Fruit fly (Drosophila melanogaster) whole organism, wandering third instar larva: ENCODE results near the gene CG7367.

Source experiments
- Abd-B ChIP-seq: fragments of >200 bp; optimal IDR thresholded peaks from 2 replicates; lab custom pipeline; 2017; ENCODE audit warnings: missing biosample characterization, missing genetic modification characterization
- CrebA ChIP-seq: fragments of 200-800 bp; sonication (Bioruptor generic); optimal IDR thresholded peaks from 2 replicates; lab custom pipeline; 2016; ENCODE audit warnings: missing biosample characterization, mild to moderate bottlenecking, missing genetic modification characterization, borderline replicate concordance
- Dfd ChIP-seq: fragments of >200 bp; optimal IDR thresholded peaks from 2 replicates; lab custom pipeline; 2017; ENCODE audit warnings: missing biosample characterization, missing genetic modification characterization
- Dif ChIP-seq: fragments of 200-275, 200-300 bp; sonication (Bioruptor generic); optimal IDR thresholded peaks from 2 replicates; lab custom pipeline; 2018; ENCODE audit warnings: missing biosample characterization, missing genetic modification characterization; ENCODE audit not compliant: partially characterized antibody
- Hr78 ChIP-seq: fragments of >200 bp; optimal IDR thresholded peaks from 2 replicates; lab custom pipeline; 2017; ENCODE audit warnings: missing biosample characterization, missing genetic modification characterization
- Hr83 ChIP-seq: fragments of 200-300 bp; sonication (Bioruptor generic); optimal IDR thresholded peaks from 2 replicates; lab custom pipeline; 2016; ENCODE audit warnings: missing biosample characterization, mild to moderate bottlenecking, missing genetic modification characterization, moderate library complexity; ENCODE audit not compliant: poor library complexity, severe bottlenecking
- Sp1 ChIP-seq: fragments of 200-800 bp; sonication (Bioruptor generic); optimal IDR thresholded peaks from 3 replicates; lab custom pipeline; 2019; ENCODE audit warnings: missing biosample characterization, mild to moderate bottlenecking, missing genetic modification characterization, moderate library complexity
- br ChIP-seq: fragments of 200-800 bp; sonication (Bioruptor generic); optimal IDR thresholded peaks from 2 replicates; lab custom pipeline; 2016; ENCODE audit warnings: missing biosample characterization, missing genetic modification characterization
- ey ChIP-seq: fragments of 200-800 bp; sonication (Bioruptor generic); optimal IDR thresholded peaks from 2 replicates; lab custom pipeline; 2016; ENCODE audit warnings: missing biosample characterization, missing genetic modification characterization
- foxo ChIP-seq, 2 experiments: fragments of 200-800 bp; sonication (Bioruptor generic); optimal IDR thresholded peaks; 2 replicates in 1 of 2; 3 replicates in 1 of 2; lab custom pipeline; 2016 to 2017; ENCODE audit warnings: missing biosample characterization in 2 of 2, missing genetic modification characterization in 2 of 2
- lola ChIP-seq: fragments of >200 bp; optimal IDR thresholded peaks from 2 replicates; lab custom pipeline; 2017; ENCODE audit warnings: missing biosample characterization, missing genetic modification characterization
- psq ChIP-seq: fragments of 200-800 bp; sonication (Bioruptor generic); optimal IDR thresholded peaks from 3 replicates; lab custom pipeline; 2017; ENCODE audit warnings: missing biosample characterization, mild to moderate bottlenecking, missing genetic modification characterization, moderate library complexity

DNA sequence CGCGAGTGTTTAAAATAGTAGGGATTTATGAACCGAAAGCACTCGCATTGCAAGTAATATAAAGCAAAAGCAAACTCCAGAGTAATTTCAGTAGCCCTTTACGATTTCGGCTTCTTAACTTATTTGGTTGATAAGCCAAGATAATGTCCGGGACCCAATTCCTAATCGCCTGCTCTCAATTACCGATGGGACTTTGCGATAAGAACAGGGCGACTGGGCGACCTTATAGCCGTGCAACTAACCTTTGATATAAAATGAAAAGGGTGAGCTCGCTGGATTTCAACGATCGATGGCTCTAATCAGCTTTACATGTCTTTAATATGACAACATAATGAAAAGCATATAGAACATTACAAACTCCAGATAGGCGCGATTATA is 41.5 kb downstream of the CG7367 start, which contains the start of gene CG7227:
- TF ChIP-seq Dif (GFP tag; lab: Kevin White, UChicago) = no peak
- TF ChIP-seq Sp1 (GFP tag; lab: Kevin White, UChicago) = no peak
- no peak for TF ChIP-seq Hr83 (GFP tag; lab: Kevin White, UChicago)
- TF ChIP-seq psq = no peak
- no peak for TF ChIP-seq br (GFP tag; lab: Kevin White, UChicago)
- no peak for TF ChIP-seq lola (GFP tag; lab: Kevin White, UChicago)
- no peak for TF ChIP-seq Hr78 (GFP tag; lab: Kevin White, UChicago)
- TF ChIP-seq Abd-B (GFP tag; lab: Kevin White, UChicago) = no peak
- no peak for TF ChIP-seq Dfd (GFP tag; lab: Kevin White, UChicago)
- no peak for TF ChIP-seq foxo (GFP tag; optimal IDR thresholded peaks at IDR 0.05; lab: Kevin White, UChicago)
- TF ChIP-seq ey = no peak
- no peak for TF ChIP-seq CrebA (GFP tag; lab: Kevin White, UChicago)
